Fruit fly (Drosophila melanogaster) whole organism, embryonic: Measurements from ENCODE around the gene CG17202.

Source experiments
- CG10147 ChIP-seq: fragments of 200-800 bp; sonication (Bioruptor generic); optimal IDR thresholded peaks from 2 replicates; lab custom pipeline; 2019; ENCODE audit warnings: missing biosample characterization, mild to moderate bottlenecking, missing genetic modification characterization, moderate library complexity
- CG10321 ChIP-seq: fragments of 200-800 bp; sonication (Bioruptor generic); IDR thresholded peaks from 2 replicates; pipeline ENCODE4 v1.3.6; 2022; ENCODE audit warnings: missing biosample characterization, missing genetic modification characterization
- CG10462 ChIP-seq: fragments of 200-800 bp; sonication (Bioruptor generic); optimal IDR thresholded peaks from 2 replicates; lab custom pipeline; 2016; ENCODE audit warnings: missing biosample characterization, missing genetic modification characterization
- CG10654 ChIP-seq: fragments of 200-800 bp; sonication (Bioruptor generic); optimal IDR thresholded peaks from 2 replicates; lab custom pipeline; 2016; ENCODE audit warnings: missing biosample characterization, missing genetic modification characterization
- CG10959 ChIP-seq: fragments of 200-800 bp; sonication (Bioruptor generic); IDR thresholded peaks from 2 replicates; pipeline ENCODE4 v1.3.6; 2022; ENCODE audit warnings: missing biosample characterization, missing genetic modification characterization
- CG12769 ChIP-seq: fragments of 200-800 bp; sonication (Bioruptor generic); optimal IDR thresholded peaks from 2 replicates; lab custom pipeline; 2019; ENCODE audit warnings: missing biosample characterization, mild to moderate bottlenecking, missing genetic modification characterization, moderate library complexity
- CG12942 ChIP-seq: fragments of 200-800 bp; sonication (Bioruptor generic); optimal IDR thresholded peaks from 3 replicates; lab custom pipeline; 2016; ENCODE audit warnings: missing biosample characterization, missing genetic modification characterization
- CG13424 ChIP-seq: fragments of 200-800 bp; sonication (Bioruptor generic); optimal IDR thresholded peaks from 2 replicates; lab custom pipeline; 2019; ENCODE audit warnings: missing biosample characterization, mild to moderate bottlenecking, missing genetic modification characterization, moderate library complexity
- CG14014 ChIP-seq: fragments of 200-800 bp; sonication (Bioruptor generic); IDR thresholded peaks from 2 replicates; pipeline ENCODE4 v1.3.6; 2022; ENCODE audit warnings: missing biosample characterization, missing genetic modification characterization
- CG15696 ChIP-seq: fragments of 200-800 bp; sonication (Bioruptor generic); optimal IDR thresholded peaks from 2 replicates; lab custom pipeline; 2019; ENCODE audit warnings: missing biosample characterization, mild to moderate bottlenecking, missing genetic modification characterization, moderate library complexity
- CG17912 ChIP-seq: fragments of 200-800 bp; sonication (Bioruptor generic); optimal IDR thresholded peaks from 2 replicates; lab custom pipeline; 2018; ENCODE audit warnings: missing biosample characterization, mild to moderate bottlenecking, missing genetic modification characterization
- CG18262 ChIP-seq: fragments of 200-800 bp; optimal IDR thresholded peaks from 3 replicates; lab custom pipeline; 2019; ENCODE audit warnings: missing biosample characterization, mild to moderate bottlenecking, missing genetic modification characterization, moderate library complexity
- CG1832 ChIP-seq: fragments of 200-800 bp; sonication (Bioruptor generic); optimal IDR thresholded peaks from 2 replicates; lab custom pipeline; 2017; ENCODE audit warnings: missing biosample characterization, mild to moderate bottlenecking, missing genetic modification characterization, inconsistent platforms
- CG2129 ChIP-seq: fragments of 200-800 bp; sonication (Bioruptor generic); IDR thresholded peaks from 2 replicates; pipeline ENCODE4 v1.3.6; 2022; ENCODE audit warnings: missing biosample characterization, missing genetic modification characterization; ENCODE audit not compliant: partially characterized antibody
- CG2889 ChIP-seq: fragments of 200-800 bp; sonication (Bioruptor generic); IDR thresholded peaks from 3 replicates; pipeline ENCODE4 v1.3.6; 2022; ENCODE audit warnings: missing biosample characterization, missing genetic modification characterization
- CG3065 ChIP-seq: fragments of 200-800 bp; sonication (Bioruptor generic); optimal IDR thresholded peaks from 2 replicates; lab custom pipeline; 2016; ENCODE audit warnings: missing biosample characterization, missing genetic modification characterization
- CG3847 ChIP-seq: fragments of 200-800 bp; sonication (Bioruptor generic); IDR thresholded peaks from 2 replicates; pipeline ENCODE4 v1.3.6; 2022; ENCODE audit warnings: missing biosample characterization, missing genetic modification characterization
- CG4328 ChIP-seq: fragments of 200-800 bp; sonication (Bioruptor generic); optimal IDR thresholded peaks from 3 replicates; lab custom pipeline; 2017; ENCODE audit warnings: missing biosample characterization, missing genetic modification reagents, missing genetic modification characterization
- CG4820 ChIP-seq: fragments of 200-800 bp; sonication (Bioruptor generic); optimal IDR thresholded peaks from 3 replicates; lab custom pipeline; 2016; ENCODE audit warnings: missing biosample characterization, missing genetic modification characterization
- CG6175 ChIP-seq: fragments of 200-800 bp; sonication (Bioruptor generic); IDR thresholded peaks from 3 replicates; pipeline ENCODE4 v1.3.6; 2022; ENCODE audit warnings: missing biosample characterization, missing genetic modification characterization
- CG7745 ChIP-seq: fragments of 200-800 bp; sonication (Bioruptor generic); optimal IDR thresholded peaks from 2 replicates; lab custom pipeline; 2018; ENCODE audit warnings: missing biosample characterization, mild to moderate bottlenecking, missing genetic modification characterization, moderate library complexity
- CG8478 ChIP-seq: fragments of >200 bp; optimal IDR thresholded peaks from 2 replicates; lab custom pipeline; 2018
- CG9727 ChIP-seq: fragments of 200-800 bp; sonication (Bioruptor generic); optimal IDR thresholded peaks from 3 replicates; lab custom pipeline; 2017; ENCODE audit warnings: missing biosample characterization, mild to moderate bottlenecking, missing genetic modification characterization
- CoRest ChIP-seq: fragments of 200-800 bp; sonication (Bioruptor generic); optimal IDR thresholded peaks from 3 replicates; lab custom pipeline; 2018; ENCODE audit warnings: missing biosample characterization, mild to moderate bottlenecking, missing genetic modification characterization, moderate library complexity
- Dref ChIP-seq: fragments of 200-800 bp; sonication (Bioruptor generic); IDR thresholded peaks from 2 replicates; pipeline ENCODE4 v1.3.6; 2022; ENCODE audit warnings: missing biosample characterization, missing genetic modification characterization
- E2f1 ChIP-seq: fragments of 200-800 bp; sonication (Bioruptor generic); IDR thresholded peaks from 2 replicates; pipeline ENCODE4 v1.3.6; 2022; ENCODE audit warnings: missing biosample characterization, missing genetic modification characterization
- Ets65A ChIP-seq: fragments of 200-800 bp; sonication (Bioruptor generic); peaks from one replicate; lab custom pipeline; 2016; ENCODE audit warnings: missing biosample characterization, missing genetic modification characterization
- Kr ChIP-seq: fragments of 200-800 bp; sonication (Bioruptor generic); optimal IDR thresholded peaks from 2 replicates; lab custom pipeline; 2017; ENCODE audit warnings: missing biosample characterization, mild to moderate bottlenecking, missing genetic modification characterization
- Lim3 ChIP-seq: fragments of 200-800 bp; sonication (Bioruptor generic); IDR thresholded peaks from 2 replicates; pipeline ENCODE4 v1.3.6; 2022; ENCODE audit warnings: missing biosample characterization, missing genetic modification characterization
- Neu2 ChIP-seq: fragments of 200-800 bp; sonication (Bioruptor generic); optimal IDR thresholded peaks from 3 replicates; lab custom pipeline; 2016; ENCODE audit warnings: missing biosample characterization, missing genetic modification characterization, borderline replicate concordance
- Nf-YA ChIP-seq: fragments of 200-800 bp; sonication (Bioruptor generic); IDR thresholded peaks from 2 replicates; pipeline ENCODE4 v1.3.6; 2022; ENCODE audit warnings: missing biosample characterization, missing genetic modification characterization
- Oli ChIP-seq: fragments of 200-800 bp; sonication (Bioruptor generic); optimal IDR thresholded peaks from 2 replicates; lab custom pipeline; 2018; ENCODE audit warnings: missing biosample characterization, mild to moderate bottlenecking, missing genetic modification characterization, moderate library complexity
- Ptx1 ChIP-seq: fragments of 200-800 bp; sonication (Bioruptor generic); IDR thresholded peaks from 2 replicates; pipeline ENCODE4 v1.3.6; 2022; ENCODE audit warnings: missing biosample characterization, missing genetic modification characterization
- Rfx ChIP-seq: fragments of 200-800 bp; sonication (Bioruptor generic); IDR thresholded peaks from 2 replicates; pipeline ENCODE4 v1.3.6; 2022; ENCODE audit warnings: missing biosample characterization, missing genetic modification characterization
- Ssrp ChIP-seq: fragments of 200-800 bp; sonication (Bioruptor generic); optimal IDR thresholded peaks from 2 replicates; lab custom pipeline; 2018; ENCODE audit warnings: missing biosample characterization, mild to moderate bottlenecking, missing genetic modification characterization, moderate library complexity
- ac ChIP-seq: fragments of 200-800 bp; sonication (Bioruptor generic); optimal IDR thresholded peaks from 3 replicates; lab custom pipeline; 2017; ENCODE audit warnings: missing biosample characterization, mild to moderate bottlenecking, missing genetic modification characterization
- ap ChIP-seq: fragments of 200-800 bp; sonication (Bioruptor generic); IDR thresholded peaks from 2 replicates; pipeline ENCODE4 v1.3.6; 2022; ENCODE audit warnings: missing biosample characterization, missing genetic modification characterization
- cad ChIP-seq: fragments of >200 bp; optimal IDR thresholded peaks from 2 replicates; lab custom pipeline; 2017; ENCODE audit warnings: missing biosample characterization, missing genetic modification characterization
- cg ChIP-seq: fragments of 200-800 bp; sonication (Bioruptor generic); optimal IDR thresholded peaks from 3 replicates; lab custom pipeline; 2019; ENCODE audit warnings: missing biosample characterization, mild to moderate bottlenecking, missing genetic modification characterization, moderate library complexity
- chif ChIP-seq, 2 experiments: fragments of 200-800 bp; sonication (Bioruptor generic); optimal IDR thresholded peaks; 3 replicates each; lab custom pipeline; 2016; ENCODE audit warnings: missing biosample characterization in 2 of 2, missing genetic modification characterization in 2 of 2
- corto ChIP-seq: fragments of 200-800 bp; sonication (Bioruptor generic); optimal IDR thresholded peaks from 2 replicates; lab custom pipeline; 2016; ENCODE audit warnings: missing biosample characterization, mild to moderate bottlenecking, missing genetic modification characterization, moderate library complexity
- dati ChIP-seq: fragments of 200-800 bp; sonication (Bioruptor generic); IDR thresholded peaks from 2 replicates; pipeline ENCODE4 v1.3.6; 2022; ENCODE audit warnings: missing biosample characterization, missing genetic modification characterization
- dysf ChIP-seq: fragments of 200-800 bp; sonication (Bioruptor generic); IDR thresholded peaks from 3 replicates; pipeline ENCODE4 v1.3.6; 2022; ENCODE audit warnings: missing biosample characterization, missing genetic modification characterization
- eyg ChIP-seq: fragments of 200-800 bp; sonication (Bioruptor generic); optimal IDR thresholded peaks from 3 replicates; lab custom pipeline; 2016; ENCODE audit warnings: missing biosample characterization, missing genetic modification characterization
- gsb ChIP-seq: fragments of 200-800 bp; sonication (Bioruptor generic); IDR thresholded peaks from 2 replicates; pipeline ENCODE4 v1.3.6; 2022; ENCODE audit warnings: missing biosample characterization, missing genetic modification characterization
- ken ChIP-seq: fragments of 200-800 bp; sonication (Bioruptor generic); IDR thresholded peaks from 3 replicates; pipeline ENCODE4 v1.3.6; 2022; ENCODE audit warnings: missing biosample characterization, missing genetic modification characterization
- lbe ChIP-seq: fragments of 200-800 bp; sonication (Bioruptor generic); optimal IDR thresholded peaks from 2 replicates; lab custom pipeline; 2016; ENCODE audit warnings: missing biosample characterization, mild to moderate bottlenecking, missing genetic modification characterization
- sima ChIP-seq: fragments of 200-800 bp; sonication (Bioruptor generic); optimal IDR thresholded peaks from 2 replicates; lab custom pipeline; 2016; ENCODE audit warnings: missing biosample characterization, missing genetic modification characterization
- sna ChIP-seq: fragments of 200-800 bp; sonication (Bioruptor generic); IDR thresholded peaks from 2 replicates; pipeline ENCODE4 v1.3.6; 2022; ENCODE audit warnings: missing biosample characterization, missing genetic modification characterization; ENCODE audit not compliant: partially characterized antibody
- sr ChIP-seq: fragments of 200-800 bp; sonication (Bioruptor generic); IDR thresholded peaks from 3 replicates; pipeline ENCODE4 v1.3.6; 2022; ENCODE audit warnings: missing biosample characterization, missing genetic modification characterization
- trh ChIP-seq: fragments of 200-800 bp; sonication (Bioruptor generic); optimal IDR thresholded peaks from 2 replicates; lab custom pipeline; 2016; ENCODE audit warnings: missing biosample characterization, missing genetic modification characterization
- wdn ChIP-seq: fragments of 200-800 bp; sonication (Bioruptor generic); IDR thresholded peaks from 2 replicates; pipeline ENCODE4 v1.3.6; 2022; ENCODE audit warnings: missing biosample characterization, missing genetic modification characterization
- zfh2 ChIP-seq: fragments of 200-800 bp; sonication (Bioruptor generic); optimal IDR thresholded peaks from 2 replicates; lab custom pipeline; 2016; ENCODE audit warnings: missing biosample characterization, missing genetic modification characterization

Gene CG17202

dm6 chr3R:12433764-12434163 lies 11.2 kb downstream of the CG17202 start, which contains the start of the genes Aos1 and Srlp (continued):
- TF ChIP-seq Nf-YA (no peak), CG3847 (GFP tag; lab: Robert Waterston, UW) (peak; percentile 55; the same call in 1 of the 2 replicates), gsb (no peak), sima (no peak), cad (GFP tag; lab: Kevin White, UChicago) (no peak), CG10321 (no peak), CG6175 (GFP tag; lab: Robert Waterston, UW) (no peak), E2f1 (GFP tag; lab: Robert Waterston, UW) (0 out of 2 replicates have a peak, but pooled peaks have one; percentile 8), cg (GFP tag; lab: Kevin White, UChicago) (no peak), CG8478 (lab: Kevin White, UChicago) (no peak), CoRest (tag; lab: Kevin White, UChicago) (peak; percentile 83), CG10959 (GFP tag; lab: Robert Waterston, UW) (no peak), CG15696 (tag; lab: Kevin White, UChicago) (peak; percentile 62), wdn (GFP tag; lab: Robert Waterston, UW) (no peak), ap (no peak), Ptx1 (peak; percentile 46), Rfx (GFP tag; lab: Robert Waterston, UW) (0 out of 2 replicates have a peak, but pooled peaks have one; percentile 36), CG1832 (GFP tag; lab: Kevin White, UChicago) (no peak), CG2129 (GFP tag; lab: Robert Waterston, UW) (no peak), CG14014 (GFP tag; lab: Robert Waterston, UW) (no peak), trh (GFP tag; lab: Kevin White, UChicago) (no peak), Lim3 (GFP tag; lab: Robert Waterston, UW) (no peak), Dref (GFP tag; lab: Robert Waterston, UW) (no peak), CG4328 (GFP tag; lab: Kevin White, UChicago) (peak; percentile 12), CG10462 (GFP tag; lab: Kevin White, UChicago) (no peak), sr (GFP tag; lab: Robert Waterston, UW) (no peak), lbe (GFP tag; lab: Kevin White, UChicago) (peak; percentile 51), CG3065 (GFP tag; lab: Kevin White, UChicago) (no peak), corto (no peak), CG17912 (GFP tag; lab: Kevin White, UChicago) (peak; percentile 3), CG2889 (no peak), CG10147 (GFP tag; lab: Kevin White, UChicago) (peak; percentile 62), CG7745 (tag; lab: Kevin White, UChicago) (no peak), Ets65A (GFP tag; lab: Kevin White, UChicago) (peak; percentile 52), zfh2 (GFP tag; lab: Kevin White, UChicago) (peak; percentile 18), CG9727 (GFP tag; lab: Kevin White, UChicago) (peak; percentile 24), Kr (no peak), dysf (GFP tag; lab: Robert Waterston, UW) (no peak; the same call in 2 of the 3 replicates), chif (GFP tag; optimal IDR thresholded peaks at IDR 0.05; lab: Kevin White, UChicago) (no peak), CG10654 (peak; percentile 24), CG13424 (tag; lab: Kevin White, UChicago) (peak; percentile 73), Ssrp (peak; percentile 48), CG12942 (GFP tag; lab: Kevin White, UChicago) (peak; percentile 52), CG18262 (tag; lab: Kevin White, UChicago) (peak; percentile 66), dati (GFP tag; lab: Robert Waterston, UW) (no peak), CG12769 (tag; lab: Kevin White, UChicago) (no peak), CG4820 (peak; percentile 19), eyg (GFP tag; lab: Kevin White, UChicago) (no peak), sna (GFP tag; lab: Robert Waterston, UW) (no peak), Neu2 (GFP tag; lab: Kevin White, UChicago) (no peak), Oli (no peak), ac (GFP tag; lab: Kevin White, UChicago) (no peak), ken (no peak)
